Fruit fly (Drosophila melanogaster) whole organism, prepupa: ENCODE measurements around the gene Esp.

Experiments
- CG10669 ChIP-seq: fragments of 200-800 bp; sonication (Bioruptor generic); optimal IDR thresholded peaks from 3 replicates; lab custom pipeline; 2018; ENCODE audit warnings: missing biosample characterization, mild to moderate bottlenecking, missing genetic modification characterization, moderate library complexity
- CG11762 ChIP-seq: fragments of 200-800 bp; sonication (Bioruptor generic); optimal IDR thresholded peaks from 3 replicates; lab custom pipeline; 2016; ENCODE audit warnings: missing biosample characterization, missing genetic modification characterization; ENCODE audit not compliant: insufficient read depth
- CG6163 ChIP-seq: fragments of 200-800 bp; sonication (Bioruptor generic); IDR thresholded peaks from 3 replicates; pipeline ENCODE4 v1.3.6; 2022; ENCODE audit warnings: missing biosample characterization, missing genetic modification characterization
- CG6276 ChIP-seq: fragments of 200-800 bp; sonication (Bioruptor generic); optimal IDR thresholded peaks from 2 replicates; lab custom pipeline; 2017; ENCODE audit warnings: missing biosample characterization, mild to moderate bottlenecking, missing genetic modification characterization
- CG8319 ChIP-seq: fragments of 200-800 bp; sonication (Bioruptor generic); optimal IDR thresholded peaks from 3 replicates; lab custom pipeline; 2016; ENCODE audit warnings: missing biosample characterization, missing genetic modification characterization
- Eip75B ChIP-seq: fragments of 200-800 bp; sonication (Bioruptor generic); optimal IDR thresholded peaks from 3 replicates; lab custom pipeline; 2016; ENCODE audit warnings: missing biosample characterization, missing genetic modification characterization
- Lpt ChIP-seq: fragments of 200-800 bp; sonication (Bioruptor generic); optimal IDR thresholded peaks from 3 replicates; lab custom pipeline; 2016; ENCODE audit warnings: missing biosample characterization, missing genetic modification characterization
- OdsH ChIP-seq: fragments of 200-800 bp; sonication (Bioruptor generic); optimal IDR thresholded peaks from 3 replicates; lab custom pipeline; 2016; ENCODE audit warnings: missing biosample characterization, missing genetic modification characterization
- Sox102F ChIP-seq: fragments of 200-800 bp; sonication (Bioruptor generic); optimal IDR thresholded peaks from 2 replicates; lab custom pipeline; 2016; ENCODE audit warnings: missing biosample characterization, mild to moderate bottlenecking, missing genetic modification characterization
- Sox14 ChIP-seq: fragments of 200-800 bp; sonication (Bioruptor generic); optimal IDR thresholded peaks from 3 replicates; lab custom pipeline; 2016; ENCODE audit warnings: missing biosample characterization, missing genetic modification characterization
- dac ChIP-seq: fragments of 200-800 bp; sonication (Bioruptor generic); optimal IDR thresholded peaks from 2 replicates; lab custom pipeline; 2017; ENCODE audit warnings: missing biosample characterization, mild to moderate bottlenecking, missing genetic modification characterization
- net ChIP-seq: fragments of 200-800 bp; sonication (Bioruptor generic); optimal IDR thresholded peaks from 3 replicates; lab custom pipeline; 2016; ENCODE audit warnings: missing biosample characterization, missing genetic modification characterization
- svp ChIP-seq: fragments of 200-800 bp; sonication (Bioruptor generic); peaks from one replicate; lab custom pipeline; 2016; ENCODE audit warnings: missing biosample characterization, missing genetic modification characterization
- topi ChIP-seq: fragments of 200-800 bp; sonication (Bioruptor generic); optimal IDR thresholded peaks from 3 replicates; lab custom pipeline; 2016; ENCODE audit warnings: missing biosample characterization, missing genetic modification characterization

DNA sequence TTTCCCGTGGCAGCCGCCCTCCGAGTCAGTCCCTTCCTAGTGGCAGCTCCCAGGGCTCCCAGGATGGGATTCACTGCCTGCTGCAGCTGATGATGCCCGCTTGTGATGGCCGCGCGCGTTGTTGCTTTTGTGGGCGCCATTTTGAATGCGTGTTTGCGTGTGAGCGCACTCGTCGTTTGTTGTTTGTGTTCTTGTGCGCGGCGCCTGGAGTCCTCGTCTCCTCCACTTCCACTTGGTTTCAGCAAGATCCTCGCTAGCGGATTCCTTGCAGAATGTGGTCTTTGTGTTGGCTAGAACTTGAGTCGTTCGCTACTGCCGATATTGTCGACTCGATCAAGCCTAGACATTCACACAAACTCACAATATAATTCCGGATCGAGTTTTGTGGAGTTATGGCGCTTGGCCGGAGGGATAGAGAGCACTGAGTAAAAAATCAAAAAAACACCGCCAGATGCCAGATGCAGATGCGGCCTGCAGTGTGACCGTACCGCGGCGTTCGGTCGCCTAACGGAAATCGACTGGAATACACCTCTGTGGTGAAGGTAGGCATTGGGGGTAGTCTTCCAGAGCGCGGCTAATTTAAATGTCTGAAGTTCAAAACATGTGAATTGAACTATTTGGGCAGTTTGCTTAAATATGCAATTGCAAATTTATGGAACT, 28.8 kb downstream of the Esp start, which contains the start of gene CycB3:
- no peak for TF ChIP-seq OdsH (GFP tag; lab: Kevin White, UChicago)
- peak; percentile 29 for TF ChIP-seq Sox14 (GFP tag; lab: Kevin White, UChicago)
- no peak for TF ChIP-seq Eip75B (GFP tag; lab: Kevin White, UChicago)
- TF ChIP-seq CG6163 (GFP tag; lab: Robert Waterston, UW), result peak; percentile 9; the same call in 1 of the 3 replicates
- TF ChIP-seq Sox102F (GFP tag; lab: Kevin White, UChicago), result no peak
- no peak for TF ChIP-seq CG6276 (GFP tag; lab: Kevin White, UChicago)
- no peak for TF ChIP-seq svp (GFP tag; lab: Kevin White, UChicago)
- no peak for TF ChIP-seq dac
- no peak for TF ChIP-seq CG8319 (GFP tag; lab: Kevin White, UChicago)
- TF ChIP-seq net, result no peak
- TF ChIP-seq CG10669 (GFP tag; lab: Kevin White, UChicago), result no peak
- TF ChIP-seq CG11762 (GFP tag; lab: Kevin White, UChicago), result no peak
- TF ChIP-seq Lpt (GFP tag; lab: Kevin White, UChicago), result no peak
- TF ChIP-seq topi (GFP tag; lab: Kevin White, UChicago), result no peak
